Worm (Caenorhabditis elegans): Measurements from ENCODE around the gene chil-14.

DNA sequence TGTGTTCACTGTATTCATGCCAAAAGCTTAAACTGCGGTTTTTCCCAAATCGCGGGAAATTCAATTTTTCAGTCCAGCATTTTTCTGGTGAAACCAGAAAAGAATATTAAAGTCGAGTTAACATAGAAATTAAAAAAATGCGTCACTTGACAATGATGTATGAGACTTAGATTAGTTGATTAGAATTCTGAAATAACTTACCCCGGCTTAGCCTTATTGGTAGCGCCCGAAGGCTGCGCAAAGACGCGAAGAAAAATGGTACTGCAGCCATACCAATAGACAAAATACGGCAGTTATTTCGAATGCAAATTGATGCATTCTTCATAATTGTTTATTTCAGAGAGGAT is 21.5 kb upstream of the chil-14 start:
- TF ChIP-seq him-1 (tag; optimal IDR thresholded peaks at IDR 0.05) (no peak), dao-5 (tag; optimal IDR thresholded peaks at IDR 0.05) (no peak)

All from whole organism, L4/young adult.